Fruit fly (Drosophila melanogaster) whole organism, prepupa: Measurements from ENCODE around the gene RpL8.
A peak's percentile ranks its signal among the peaks of the same experiment; 100 is the strongest.

ENCODE experiments used
- Blimp-1 ChIP-seq: fragments of 200-800 bp; sonication (Bioruptor generic); optimal IDR thresholded peaks from 3 replicates; lab custom pipeline; 2017; ENCODE audit warnings: missing biosample characterization, missing genetic modification characterization, mild to moderate bottlenecking, moderate library complexity, missing genetic modification reagents
- CG11294 ChIP-seq: fragments of 200-800 bp; sonication (Bioruptor generic); IDR thresholded peaks from 2 replicates; pipeline ENCODE4 v1.3.6; 2022; ENCODE audit warnings: missing biosample characterization, missing genetic modification characterization
- CG11762 ChIP-seq: fragments of 200-800 bp; sonication (Bioruptor generic); optimal IDR thresholded peaks from 3 replicates; lab custom pipeline; 2016; ENCODE audit warnings: missing biosample characterization, missing genetic modification characterization; ENCODE audit not compliant: insufficient read depth
- CG15336 ChIP-seq: fragments of 200-800 bp; sonication (Bioruptor generic); IDR thresholded peaks from 2 replicates; pipeline ENCODE4 v1.3.6; 2022; ENCODE audit warnings: missing biosample characterization, missing genetic modification characterization
- CG1621 ChIP-seq: fragments of 200-800 bp; sonication (Bioruptor generic); optimal IDR thresholded peaks from 3 replicates; lab custom pipeline; 2018; ENCODE audit warnings: missing biosample characterization, mild to moderate bottlenecking, missing genetic modification characterization
- CG31627 ChIP-seq: fragments of 200-800 bp; sonication (Bioruptor generic); optimal IDR thresholded peaks from 3 replicates; lab custom pipeline; 2016; ENCODE audit warnings: missing biosample characterization, missing genetic modification characterization
- CG6163 ChIP-seq: fragments of 200-800 bp; sonication (Bioruptor generic); IDR thresholded peaks from 3 replicates; pipeline ENCODE4 v1.3.6; 2022; ENCODE audit warnings: missing biosample characterization, missing genetic modification characterization
- CG6792 ChIP-seq: fragments of 200-800 bp; sonication (Bioruptor generic); optimal IDR thresholded peaks from 3 replicates; lab custom pipeline; 2016; ENCODE audit warnings: missing biosample characterization, missing genetic modification characterization
- CG6808 ChIP-seq: fragments of 200-800 bp; sonication (Bioruptor generic); optimal IDR thresholded peaks from 3 replicates; lab custom pipeline; 2017; ENCODE audit warnings: missing biosample characterization, missing genetic modification characterization, mild to moderate bottlenecking, moderate library complexity, missing genetic modification reagents
- CG6854 ChIP-seq: fragments of 200-800 bp; sonication (Bioruptor generic); optimal IDR thresholded peaks from 2 replicates; lab custom pipeline; 2017; ENCODE audit warnings: missing biosample characterization, mild to moderate bottlenecking, missing genetic modification characterization
- CG7368 ChIP-seq: fragments of 200-800 bp; sonication (Bioruptor generic); optimal IDR thresholded peaks from 3 replicates; lab custom pipeline; 2016; ENCODE audit warnings: missing biosample characterization, missing genetic modification characterization
- CG8119 ChIP-seq: fragments of 200-800 bp; sonication (Bioruptor generic); IDR thresholded peaks from 3 replicates; pipeline ENCODE4 v1.3.6; 2022; ENCODE audit warnings: missing biosample characterization, missing genetic modification characterization
- CG8319 ChIP-seq: fragments of 200-800 bp; sonication (Bioruptor generic); optimal IDR thresholded peaks from 3 replicates; lab custom pipeline; 2016; ENCODE audit warnings: missing biosample characterization, missing genetic modification characterization
- CG8632 ChIP-seq: fragments of 200-800 bp; sonication (Bioruptor generic); optimal IDR thresholded peaks from 3 replicates; lab custom pipeline; 2016; ENCODE audit warnings: missing biosample characterization, missing genetic modification characterization
- Eip75B ChIP-seq: fragments of 200-800 bp; sonication (Bioruptor generic); optimal IDR thresholded peaks from 3 replicates; lab custom pipeline; 2016; ENCODE audit warnings: missing biosample characterization, missing genetic modification characterization
- Eip78C ChIP-seq: fragments of 200-800 bp; sonication (Bioruptor generic); peaks from one replicate; lab custom pipeline; 2016; ENCODE audit warnings: missing biosample characterization, missing genetic modification characterization
- Eip93F ChIP-seq: fragments of 200-800 bp; sonication (Bioruptor generic); optimal IDR thresholded peaks from 2 replicates; lab custom pipeline; 2016; ENCODE audit warnings: missing biosample characterization, mild to moderate bottlenecking, missing genetic modification characterization
- Ets21C ChIP-seq: fragments of 200-800 bp; sonication (Bioruptor generic); optimal IDR thresholded peaks from 3 replicates; lab custom pipeline; 2016; ENCODE audit warnings: missing biosample characterization, missing genetic modification characterization
- Ets96B ChIP-seq: fragments of 200-800 bp; optimal IDR thresholded peaks from 2 replicates; lab custom pipeline; 2019; ENCODE audit warnings: missing biosample characterization, mild to moderate bottlenecking, missing genetic modification characterization, moderate library complexity
- Gug ChIP-seq: fragments of 200-800 bp; sonication (Bioruptor generic); IDR thresholded peaks from 2 replicates; pipeline ENCODE4 v1.3.6; 2022; ENCODE audit warnings: missing biosample characterization, missing genetic modification characterization
- Hr38 ChIP-seq: sonication (Bioruptor generic); optimal IDR thresholded peaks from 2 replicates; lab custom pipeline; 2016; ENCODE audit warnings: missing biosample characterization, missing genetic modification characterization
- Hr39 ChIP-seq: fragments of 200-800 bp; sonication (Bioruptor generic); optimal IDR thresholded peaks from 2 replicates; lab custom pipeline; 2016; ENCODE audit warnings: missing biosample characterization, missing genetic modification characterization
- Lpt ChIP-seq: fragments of 200-800 bp; sonication (Bioruptor generic); optimal IDR thresholded peaks from 3 replicates; lab custom pipeline; 2016; ENCODE audit warnings: missing biosample characterization, missing genetic modification characterization
- Met ChIP-seq: fragments of 200-800 bp; sonication (Bioruptor generic); optimal IDR thresholded peaks from 3 replicates; lab custom pipeline; 2016; ENCODE audit warnings: missing biosample characterization, missing genetic modification characterization
- OdsH ChIP-seq: fragments of 200-800 bp; sonication (Bioruptor generic); optimal IDR thresholded peaks from 3 replicates; lab custom pipeline; 2016; ENCODE audit warnings: missing biosample characterization, missing genetic modification characterization
- Smox ChIP-seq: fragments of 200-800 bp; sonication (Bioruptor generic); optimal IDR thresholded peaks from 3 replicates; lab custom pipeline; 2016; ENCODE audit warnings: missing biosample characterization, missing genetic modification characterization
- Sox102F ChIP-seq: fragments of 200-800 bp; sonication (Bioruptor generic); optimal IDR thresholded peaks from 2 replicates; lab custom pipeline; 2016; ENCODE audit warnings: missing biosample characterization, mild to moderate bottlenecking, missing genetic modification characterization
- Sox15 ChIP-seq: fragments of 200-800 bp; sonication (Bioruptor generic); optimal IDR thresholded peaks from 3 replicates; lab custom pipeline; 2016; ENCODE audit warnings: missing biosample characterization, missing genetic modification characterization
- achi ChIP-seq: fragments of 200-800 bp; sonication (Bioruptor generic); optimal IDR thresholded peaks from 3 replicates; lab custom pipeline; 2016; ENCODE audit warnings: missing biosample characterization, missing genetic modification characterization
- acj6 ChIP-seq: fragments of 200-800 bp; sonication (Bioruptor generic); optimal IDR thresholded peaks from 3 replicates; lab custom pipeline; 2016; ENCODE audit warnings: missing biosample characterization, missing genetic modification characterization
- cyc ChIP-seq: fragments of 200-800 bp; sonication (Bioruptor generic); optimal IDR thresholded peaks from 3 replicates; lab custom pipeline; 2016; ENCODE audit warnings: missing biosample characterization, missing genetic modification characterization
- dsx ChIP-seq: fragments of 200-800 bp; optimal IDR thresholded peaks from 3 replicates; lab custom pipeline; 2019; ENCODE audit warnings: missing biosample characterization, mild to moderate bottlenecking, missing genetic modification characterization, moderate library complexity; ENCODE audit not compliant: poor library complexity, severe bottlenecking
- eg ChIP-seq: fragments of 200-800 bp; sonication (Bioruptor generic); IDR thresholded peaks from 3 replicates; pipeline ENCODE4 v1.3.6; 2022; ENCODE audit warnings: missing biosample characterization, missing genetic modification characterization
- esn ChIP-seq: fragments of 200-800 bp; sonication (Bioruptor generic); optimal IDR thresholded peaks from 2 replicates; lab custom pipeline; 2016; ENCODE audit warnings: missing biosample characterization, mild to moderate bottlenecking, missing genetic modification characterization, moderate library complexity
- fd59A ChIP-seq: fragments of 200-800 bp; sonication (Bioruptor generic); optimal IDR thresholded peaks from 2 replicates; lab custom pipeline; 2017; ENCODE audit warnings: missing biosample characterization, mild to moderate bottlenecking, missing genetic modification characterization, missing genetic modification reagents
- fd85E ChIP-seq: fragments of 200-800 bp; sonication (Bioruptor generic); optimal IDR thresholded peaks from 3 replicates; lab custom pipeline; 2016; ENCODE audit warnings: missing biosample characterization, missing genetic modification characterization
- fkh ChIP-seq: fragments of 200-800 bp; sonication (Bioruptor generic); optimal IDR thresholded peaks from 3 replicates; lab custom pipeline; 2017; ENCODE audit warnings: missing biosample characterization, mild to moderate bottlenecking, missing genetic modification characterization, moderate library complexity
- lz ChIP-seq: fragments of 200-800 bp; sonication (Bioruptor generic); optimal IDR thresholded peaks from 3 replicates; lab custom pipeline; 2016; ENCODE audit warnings: missing biosample characterization, missing genetic modification characterization
- pdm3 ChIP-seq: fragments of 200-800 bp; sonication (Bioruptor generic); optimal IDR thresholded peaks from 3 replicates; lab custom pipeline; 2016; ENCODE audit warnings: missing biosample characterization, missing genetic modification characterization
- salr ChIP-seq, 2 experiments: fragments of 200-800 bp; sonication (Bioruptor generic); optimal IDR thresholded peaks; 3 replicates each; lab custom pipeline; 2016 to 2018; ENCODE audit warnings: missing biosample characterization in 2 of 2, missing genetic modification characterization in 2 of 2, mild to moderate bottlenecking in 1 of 2
- spab ChIP-seq: fragments of 200-800 bp; sonication (Bioruptor generic); optimal IDR thresholded peaks from 2 replicates; lab custom pipeline; 2017; ENCODE audit warnings: missing biosample characterization, mild to moderate bottlenecking, missing genetic modification characterization, missing genetic modification reagents
- ss ChIP-seq, 2 experiments: fragments of 200-800 bp; sonication (Bioruptor generic); optimal IDR thresholded peaks; 2 replicates in 1 of 2; 3 replicates in 1 of 2; lab custom pipeline; 2017 to 2018; ENCODE audit warnings: mild to moderate bottlenecking in 2 of 2, missing biosample characterization in 2 of 2, missing genetic modification characterization in 2 of 2, moderate library complexity in 1 of 2
- svp ChIP-seq: fragments of 200-800 bp; sonication (Bioruptor generic); peaks from one replicate; lab custom pipeline; 2016; ENCODE audit warnings: missing biosample characterization, missing genetic modification characterization
- topi ChIP-seq: fragments of 200-800 bp; sonication (Bioruptor generic); optimal IDR thresholded peaks from 3 replicates; lab custom pipeline; 2016; ENCODE audit warnings: missing biosample characterization, missing genetic modification characterization
- vri ChIP-seq: fragments of 200-800 bp; sonication (Bioruptor generic); optimal IDR thresholded peaks from 3 replicates; lab custom pipeline; 2016; ENCODE audit warnings: missing biosample characterization, mild to moderate bottlenecking, missing genetic modification characterization

Gene RpL8

dm6 chr3L:2552116-2552843 is 35.0 kb upstream of the RpL8 start (continued):
- TF ChIP-seq vri (peak; percentile 77), CG31627 (peak; percentile 95), achi (peak; percentile 90), svp (GFP tag; lab: Kevin White, UChicago) (peak; percentile 97), spab (GFP tag; lab: Kevin White, UChicago) (peak; percentile 91), Smox (GFP tag; lab: Kevin White, UChicago) (peak; percentile 94), fd59A (GFP tag; lab: Kevin White, UChicago) (peak; percentile 90), Ets21C (peak; percentile 88), Hr39 (GFP tag; lab: Kevin White, UChicago) (peak; percentile 95), Blimp-1 (GFP tag; lab: Kevin White, UChicago) (peak; percentile 54), eg (GFP tag; lab: Robert Waterston, UW) (peak; percentile 84), CG6808 (GFP tag; lab: Kevin White, UChicago) (peak; percentile 91), fd85E (GFP tag; lab: Kevin White, UChicago) (peak; percentile 82), Eip93F (GFP tag; lab: Kevin White, UChicago) (peak; percentile 91), dsx (GFP tag; lab: Kevin White, UChicago) (peak; percentile 97), cyc (GFP tag; lab: Kevin White, UChicago) (peak; percentile 94), CG6854 (GFP tag; lab: Kevin White, UChicago) (peak; percentile 74), CG1621 (tag; lab: Kevin White, UChicago) (peak; percentile 93), CG15336 (peak; percentile 77), CG8119 (peak; percentile 67)
- TF ChIP-seq, all 60 proteins: peak for 57

- TF ChIP-seq CG6854 (GFP tag; lab: Kevin White, UChicago), result peak; percentile 41
- TF ChIP-seq Eip78C (GFP tag; lab: Kevin White, UChicago), result no peak
- no peak for TF ChIP-seq fkh (GFP tag; lab: Kevin White, UChicago)
- TF ChIP-seq Sox15, result no peak
- TF ChIP-seq topi, result no peak
- no peak for TF ChIP-seq CG7368 (GFP tag; lab: Kevin White, UChicago)
- no peak for TF ChIP-seq cyc (GFP tag; lab: Kevin White, UChicago)
- TF ChIP-seq CG6792 (GFP tag; lab: Kevin White, UChicago), result no peak
- no peak for TF ChIP-seq pdm3 (GFP tag; lab: Kevin White, UChicago)
- TF ChIP-seq CG8319 (GFP tag; lab: Kevin White, UChicago), result no peak
- no peak; the same call in 1 of the 2 replicates for TF ChIP-seq CG11294 (GFP tag; lab: Robert Waterston, UW)
- peak; percentile 57 to 71 for TF ChIP-seq ss (GFP tag; optimal IDR thresholded peaks at IDR 0.05; lab: Kevin White, UChicago)
- TF ChIP-seq esn (GFP tag; lab: Kevin White, UChicago), result no peak
- TF ChIP-seq Ets96B (tag; lab: Kevin White, UChicago), result peak; percentile 65
- no peak for TF ChIP-seq Gug (GFP tag; lab: Robert Waterston, UW)
- TF ChIP-seq Sox102F (GFP tag; lab: Kevin White, UChicago), result peak; percentile 48
- TF ChIP-seq CG6808 (GFP tag; lab: Kevin White, UChicago), result peak; percentile 48
- TF ChIP-seq Smox (GFP tag; lab: Kevin White, UChicago), result no peak
- no peak for TF ChIP-seq Hr38 (GFP tag; lab: Kevin White, UChicago)
- TF ChIP-seq OdsH, result peak; percentile 19
- TF ChIP-seq spab (GFP tag; lab: Kevin White, UChicago), result peak; percentile 1
- no peak for TF ChIP-seq Hr39 (GFP tag; lab: Kevin White, UChicago)
- TF ChIP-seq Lpt (GFP tag; lab: Kevin White, UChicago), result peak; percentile 70
- TF ChIP-seq achi, result no peak
- peak; percentile 9 for TF ChIP-seq Met (GFP tag; lab: Kevin White, UChicago)
- peak; percentile 23 for TF ChIP-seq CG11762 (GFP tag; lab: Kevin White, UChicago)
- TF ChIP-seq fd85E (GFP tag; lab: Kevin White, UChicago), result no peak
- TF ChIP-seq Eip75B, result peak; percentile 15
- TF ChIP-seq CG6163 (GFP tag; lab: Robert Waterston, UW), result peak; percentile 90
- no peak for TF ChIP-seq fd59A (GFP tag; lab: Kevin White, UChicago)
- peak; percentile 49 for TF ChIP-seq vri
- TF ChIP-seq acj6 (GFP tag; lab: Kevin White, UChicago), result no peak
- TF ChIP-seq lz (GFP tag; lab: Kevin White, UChicago), result no peak
- peak; percentile 55 for TF ChIP-seq Blimp-1 (GFP tag; lab: Kevin White, UChicago)
- TF ChIP-seq salr (GFP tag; optimal IDR thresholded peaks at IDR 0.05; lab: Kevin White, UChicago), result peak in 1 of 2 experiments; percentile 47
- TF ChIP-seq CG8632, result no peak
Observed at dm6 chr3L:2552844-2553839, 34.1 kb upstream of the RpL8 start.
